Worm (Caenorhabditis elegans) whole organism, midembryonic: Measurements from ENCODE around the gene F10D2.8.

Experiments used
- T22C8.4 ChIP-seq: fragments of 200-800 bp; sonication (Bioruptor generic); IDR thresholded peaks from 2 replicates; pipeline ENCODE4 v1.3.6; 2022; ENCODE audit warnings: missing genetic modification characterization, missing compliant biosample characterization
- cog-1 ChIP-seq: sonication (generic microtip); optimal IDR thresholded peaks from 2 replicates; lab custom pipeline; 2016; ENCODE audit warnings: missing genetic modification characterization, missing compliant biosample characterization
- flt-1 ChIP-seq: fragments of 200-800 bp; sonication (Bioruptor generic); IDR thresholded peaks from 2 replicates; pipeline ENCODE4 v1.3.6; 2022; ENCODE audit warnings: missing genetic modification characterization, missing compliant biosample characterization
- klf-2 ChIP-seq: fragments of 200-800 bp; sonication (Bioruptor generic); conservative IDR thresholded peaks from 2 replicates; pipeline ENCODE4 v1.3.6; 2022; ENCODE audit warnings: missing genetic modification reagents, missing genetic modification characterization, missing compliant biosample characterization
- med-1 ChIP-seq: sonication (generic microtip); optimal IDR thresholded peaks from 2 replicates; lab custom pipeline; 2017; ENCODE audit warnings: missing genetic modification characterization, mild to moderate bottlenecking, missing compliant biosample characterization, antibody characterized with exemption, missing genetic modification reagents; ENCODE audit not compliant: insufficient read depth
- ref-1 ChIP-seq: fragments of 200-800 bp; sonication (Bioruptor generic); conservative IDR thresholded peaks from 2 replicates; pipeline ENCODE4 v1.3.6; 2022; ENCODE audit warnings: missing genetic modification reagents, missing genetic modification characterization, missing compliant biosample characterization
- tab-1 ChIP-seq: fragments of 200-800 bp; sonication (Bioruptor generic); IDR thresholded peaks from 2 replicates; pipeline ENCODE4 v1.3.6; 2022; ENCODE audit warnings: missing genetic modification characterization, missing compliant biosample characterization
- ztf-23 ChIP-seq: fragments of 200-800 bp; sonication (Bioruptor generic); IDR thresholded peaks from 2 replicates; pipeline ENCODE4 v1.3.6; 2022; ENCODE audit warnings: missing genetic modification reagents, missing genetic modification characterization, missing compliant biosample characterization
- ztf-29 ChIP-seq: fragments of 200-800 bp; sonication (Bioruptor generic); IDR thresholded peaks from 2 replicates; pipeline ENCODE4 v1.3.6; 2022; ENCODE audit warnings: missing genetic modification reagents, missing genetic modification characterization, missing compliant biosample characterization

Gene F10D2.8

ce11 chrV:7187295-7187694 lies 36.8 kb upstream of the F10D2.8 start:
- TF ChIP-seq T22C8.4 (GFP tag; lab: Robert Waterston, UW) (no peak), flt-1 (GFP tag; lab: Robert Waterston, UW) (no peak), med-1 (GFP tag; lab: Kevin White, UChicago) (no peak), ztf-23 (no peak), cog-1 (tag; lab: Kevin White, UChicago) (no peak), ref-1 (GFP tag; lab: Robert Waterston, UW) (no peak), klf-2 (no peak), ztf-29 (GFP tag; lab: Robert Waterston, UW) (no peak), tab-1 (no peak)

- no peak for TF ChIP-seq ref-1 (GFP tag; lab: Robert Waterston, UW)
- TF ChIP-seq ztf-23, result no peak
Measured at ce11 chrV:7186599-7186998, 36.1 kb upstream of the F10D2.8 start.

- TF ChIP-seq ztf-23 (no peak), tab-1 (no peak), T22C8.4 (GFP tag; lab: Robert Waterston, UW) (no peak), klf-2 (no peak), ztf-29 (GFP tag; lab: Robert Waterston, UW) (no peak), med-1 (GFP tag; lab: Kevin White, UChicago) (no peak), ref-1 (GFP tag; lab: Robert Waterston, UW) (no peak), cog-1 (tag; lab: Kevin White, UChicago) (no peak), flt-1 (GFP tag; lab: Robert Waterston, UW) (no peak)
Measured at ce11 chrV:7184549-7184948, 34.0 kb upstream of the F10D2.8 start, which contains the start of gene pitr-5. pitr-5 (plus strand) TSS chrV:7184849.

- TF ChIP-seq flt-1 (GFP tag; lab: Robert Waterston, UW), result no peak
- TF ChIP-seq med-1 (GFP tag; lab: Kevin White, UChicago), result no peak
- no peak for TF ChIP-seq tab-1
- TF ChIP-seq ztf-29 (GFP tag; lab: Robert Waterston, UW), result no peak
- no peak for TF ChIP-seq ztf-23
- no peak for TF ChIP-seq klf-2
- no peak for TF ChIP-seq cog-1 (tag; lab: Kevin White, UChicago)
- no peak for TF ChIP-seq T22C8.4 (GFP tag; lab: Robert Waterston, UW)
- TF ChIP-seq ref-1 (GFP tag; lab: Robert Waterston, UW), result no peak
Measured at ce11 chrV:7178843-7179242, 28.3 kb upstream of the F10D2.8 start, which contains the start of gene cpsf-2. cpsf-2 (plus strand) TSS chrV:7179172.

- TF ChIP-seq tab-1 (no peak), cog-1 (tag; lab: Kevin White, UChicago) (no peak), ztf-29 (GFP tag; lab: Robert Waterston, UW) (no peak), ztf-23 (no peak), med-1 (GFP tag; lab: Kevin White, UChicago) (no peak), flt-1 (GFP tag; lab: Robert Waterston, UW) (no peak), ref-1 (GFP tag; lab: Robert Waterston, UW) (no peak), T22C8.4 (GFP tag; lab: Robert Waterston, UW) (no peak), klf-2 (no peak)
Measured at ce11 chrV:7175201-7175600, 24.7 kb upstream of the F10D2.8 start, which contains the start of gene lgc-39. lgc-39 (plus strand) TSS chrV:7175501.

ce11 chrV:7166709-7167108 lies 16.2 kb upstream of the F10D2.8 start, which contains the start of gene ugt-36:
ugt-36 (plus strand) TSS chrV:7167009.
- no peak for TF ChIP-seq klf-2
- no peak for TF ChIP-seq ztf-23
- TF ChIP-seq T22C8.4 (GFP tag; lab: Robert Waterston, UW), result no peak
- no peak for TF ChIP-seq tab-1
- TF ChIP-seq cog-1 (tag; lab: Kevin White, UChicago), result no peak
- no peak for TF ChIP-seq flt-1 (GFP tag; lab: Robert Waterston, UW)
- no peak for TF ChIP-seq ref-1 (GFP tag; lab: Robert Waterston, UW)
- TF ChIP-seq med-1 (GFP tag; lab: Kevin White, UChicago), result no peak
- no peak for TF ChIP-seq ztf-29 (GFP tag; lab: Robert Waterston, UW)

- TF ChIP-seq tab-1, result no peak
- no peak for TF ChIP-seq klf-2
- no peak for TF ChIP-seq T22C8.4 (GFP tag; lab: Robert Waterston, UW)
- TF ChIP-seq flt-1 (GFP tag; lab: Robert Waterston, UW), result no peak
- TF ChIP-seq ref-1 (GFP tag; lab: Robert Waterston, UW), result no peak
- TF ChIP-seq ztf-23, result no peak
- no peak for TF ChIP-seq cog-1 (tag; lab: Kevin White, UChicago)
- no peak for TF ChIP-seq ztf-29 (GFP tag; lab: Robert Waterston, UW)
Measured at ce11 chrV:7164210-7164609, 13.7 kb upstream of the F10D2.8 start, which contains the start of gene srh-83. srh-83 (plus strand) TSS chrV:7164510.

- TF ChIP-seq ztf-23, result no peak
- no peak for TF ChIP-seq klf-2
- no peak for TF ChIP-seq cog-1 (tag; lab: Kevin White, UChicago)
- TF ChIP-seq T22C8.4 (GFP tag; lab: Robert Waterston, UW), result no peak
- no peak for TF ChIP-seq flt-1 (GFP tag; lab: Robert Waterston, UW)
- no peak for TF ChIP-seq ztf-29 (GFP tag; lab: Robert Waterston, UW)
Measured at ce11 chrV:7163477-7164114, 13.1 kb upstream of the F10D2.8 start, which contains the start of gene ugt-41. ugt-41 (minus strand) TSS chrV:7163595.

- TF ChIP-seq ztf-29 (GFP tag; lab: Robert Waterston, UW), result no peak
- TF ChIP-seq klf-2, result no peak
- no peak for TF ChIP-seq cog-1 (tag; lab: Kevin White, UChicago)
- no peak for TF ChIP-seq flt-1 (GFP tag; lab: Robert Waterston, UW)
- TF ChIP-seq ztf-23, result no peak
- TF ChIP-seq ref-1 (GFP tag; lab: Robert Waterston, UW), result no peak
- no peak for TF ChIP-seq med-1 (GFP tag; lab: Kevin White, UChicago)
- no peak for TF ChIP-seq tab-1
Measured at ce11 chrV:7159391-7159790, 8.9 kb upstream of the F10D2.8 start, which contains the start of gene str-204. str-204 (plus strand) TSS chrV:7159691.

ce11 chrV:7157089-7157488 lies 6.6 kb upstream of the F10D2.8 start, which contains the start of gene ugt-39:
ugt-39 (plus strand) TSS chrV:7157142.
- TF ChIP-seq T22C8.4 (GFP tag; lab: Robert Waterston, UW) (no peak), klf-2 (no peak), cog-1 (tag; lab: Kevin White, UChicago) (no peak), ref-1 (GFP tag; lab: Robert Waterston, UW) (no peak), med-1 (GFP tag; lab: Kevin White, UChicago) (no peak), ztf-23 (no peak), flt-1 (GFP tag; lab: Robert Waterston, UW) (no peak), tab-1 (no peak), ztf-29 (GFP tag; lab: Robert Waterston, UW) (no peak)
